Worm (Caenorhabditis elegans) whole organism, L1 larva: ENCODE data around the gene tag-65.

Source experiments
- C04F5.9 ChIP-seq: sonication (generic microtip); optimal IDR thresholded peaks from 2 replicates; lab custom pipeline; 2016; ENCODE audit warnings: missing genetic modification characterization, missing compliant biosample characterization
- C16A3.4 ChIP-seq: fragments of 150-350 bp; optimal IDR thresholded peaks from 2 replicates; lab custom pipeline; 2014; ENCODE audit warnings: missing biosample characterization, missing genetic modification characterization
- aha-1 ChIP-seq: fragments of 150-350 bp; optimal IDR thresholded peaks from 2 replicates; lab custom pipeline; 2014; ENCODE audit warnings: missing biosample characterization, missing genetic modification characterization
- alr-1 ChIP-seq: fragments of 200-800 bp; sonication (Bioruptor generic); optimal IDR thresholded peaks from 2 replicates; lab custom pipeline; 2018; ENCODE audit warnings: borderline replicate concordance, mild to moderate bottlenecking, missing genetic modification characterization, missing compliant biosample characterization
- aly-2 ChIP-seq: fragments of 150-350 bp; optimal IDR thresholded peaks from 2 replicates; lab custom pipeline; 2014; ENCODE audit warnings: missing biosample characterization, missing genetic modification characterization
- blmp-1 ChIP-seq: fragments of 150-350 bp; optimal IDR thresholded peaks from 2 replicates; lab custom pipeline; 2014; ENCODE audit warnings: missing biosample characterization, missing genetic modification characterization
- ceh-8 ChIP-seq: fragments of 200-800 bp; sonication (Bioruptor generic); optimal IDR thresholded peaks from 2 replicates; lab custom pipeline; 2018; ENCODE audit warnings: mild to moderate bottlenecking, missing genetic modification characterization, moderate library complexity, missing compliant biosample characterization
- ceh-82 ChIP-seq, 3 experiments: fragments of 150-350 bp in 1 of 3; sonication (generic microtip) in 2 of 3; optimal IDR thresholded peaks; 2 replicates each; lab custom pipeline; 2014 to 2017; ENCODE audit warnings: missing biosample characterization in 3 of 3, missing genetic modification characterization in 3 of 3
- ceh-88 ChIP-seq: fragments of 200-800 bp; sonication (Bioruptor generic); IDR thresholded peaks from 2 replicates; pipeline ENCODE4 v1.3.6; 2022; ENCODE audit warnings: missing genetic modification characterization, missing compliant biosample characterization
- ceh-90 ChIP-seq: sonication (generic microtip); optimal IDR thresholded peaks from 2 replicates; lab custom pipeline; 2016; ENCODE audit warnings: missing genetic modification characterization, missing compliant biosample characterization
- ces-1 ChIP-seq: fragments of 150-350 bp; optimal IDR thresholded peaks from 2 replicates; lab custom pipeline; 2014; ENCODE audit warnings: missing biosample characterization, missing genetic modification reagents, missing genetic modification characterization
- dpl-1 ChIP-seq, 3 experiments: fragments of 150-350 bp in 2 of 3; sonication (generic microtip) in 1 of 3; optimal IDR thresholded peaks; 2 replicates each; lab custom pipeline; 2014 to 2017; ENCODE audit warnings: missing biosample characterization in 3 of 3, missing genetic modification characterization in 3 of 3, missing genetic modification reagents in 3 of 3
- efl-1 ChIP-seq, 4 experiments: fragments of 150-350 bp; optimal IDR thresholded peaks in 3 of 4; peaks in 1 of 4; 1 replicate in 1 of 4; 2 replicates in 3 of 4; lab custom pipeline; 2014; ENCODE audit warnings: missing biosample characterization in 2 of 4, missing genetic modification characterization in 2 of 4, missing genetic modification reagents in 2 of 4
- egl-13 ChIP-seq: sonication (generic microtip); optimal IDR thresholded peaks from 2 replicates; lab custom pipeline; 2016; ENCODE audit warnings: missing genotype, missing genetic modification reagents, missing genetic modification characterization, missing compliant biosample characterization
- elt-2 ChIP-seq: sonication (generic microtip); optimal IDR thresholded peaks from 2 replicates; lab custom pipeline; 2016; ENCODE audit warnings: missing genetic modification characterization, mild to moderate bottlenecking, inconsistent platforms, missing compliant biosample characterization, missing genetic modification reagents
- elt-3 ChIP-seq, 6 experiments: fragments of 150-350 bp in 1 of 6; sonication (generic microtip); optimal IDR thresholded peaks; 2 replicates each; lab custom pipeline; 2017 to 2018; ENCODE audit warnings: missing biosample characterization in 6 of 6, missing genetic modification characterization in 6 of 6, inconsistent platforms in 1 of 6
- ets-5 ChIP-seq: fragments of 200-800 bp; sonication (Bioruptor generic); IDR thresholded peaks from 2 replicates; pipeline ENCODE4 v1.3.6; 2022; ENCODE audit warnings: missing genetic modification characterization, missing compliant biosample characterization
- fkh-10 ChIP-seq: sonication (generic microtip); optimal IDR thresholded peaks from 2 replicates; lab custom pipeline; 2017; ENCODE audit warnings: missing biosample characterization, missing genetic modification reagents, missing genetic modification characterization
- fos-1 ChIP-seq: fragments of 150-350 bp; optimal IDR thresholded peaks from 2 replicates; lab custom pipeline; 2014; ENCODE audit warnings: missing biosample characterization, missing genetic modification characterization
- grh-1 ChIP-seq: fragments of 200-800 bp; sonication (Bioruptor generic); IDR thresholded peaks from 2 replicates; pipeline ENCODE4 v1.3.6; 2022; ENCODE audit warnings: missing genetic modification reagents, missing genetic modification characterization, missing compliant biosample characterization
- hlh-17 ChIP-seq: fragments of 200-800 bp; sonication (Bioruptor generic); optimal IDR thresholded peaks from 2 replicates; lab custom pipeline; 2018; ENCODE audit warnings: missing genetic modification characterization, mild to moderate bottlenecking, missing compliant biosample characterization, moderate library complexity, borderline replicate concordance
- hlh-4 ChIP-seq: sonication (generic microtip); optimal IDR thresholded peaks from 2 replicates; lab custom pipeline; 2016; ENCODE audit warnings: mild to moderate bottlenecking, missing genetic modification characterization, missing compliant biosample characterization
- hpl-2 ChIP-seq: fragments of 150-350 bp; optimal IDR thresholded peaks from 2 replicates; lab custom pipeline; 2014; ENCODE audit warnings: missing biosample characterization, missing genetic modification reagents, missing genetic modification characterization
- irx-1 ChIP-seq: sonication (generic microtip); optimal IDR thresholded peaks from 2 replicates; lab custom pipeline; 2016; ENCODE audit warnings: missing genetic modification characterization, missing compliant biosample characterization
- lin-13 ChIP-seq: fragments of 150-350 bp; optimal IDR thresholded peaks from 2 replicates; lab custom pipeline; 2014; ENCODE audit warnings: missing biosample characterization, missing genetic modification reagents, missing genetic modification characterization
- lin-14 ChIP-seq: fragments of 200-800 bp; sonication (Bioruptor generic); optimal IDR thresholded peaks from 2 replicates; lab custom pipeline; 2018; ENCODE audit warnings: mild to moderate bottlenecking, missing genetic modification characterization, moderate library complexity, missing compliant biosample characterization
- lin-35 ChIP-seq, 2 experiments: fragments of 150-350 bp; optimal IDR thresholded peaks; 2 replicates each; lab custom pipeline; 2014; ENCODE audit warnings: missing biosample characterization in 2 of 2, missing genetic modification characterization in 2 of 2, missing genetic modification reagents in 2 of 2
- lin-39 ChIP-seq: fragments of 150-350 bp; optimal IDR thresholded peaks from 2 replicates; lab custom pipeline; 2014; ENCODE audit warnings: missing biosample characterization, missing genetic modification reagents, missing genetic modification characterization
- lir-3 ChIP-seq: sonication (generic microtip); optimal IDR thresholded peaks from 2 replicates; lab custom pipeline; 2016; ENCODE audit warnings: mild to moderate bottlenecking, missing genetic modification characterization, moderate library complexity, missing compliant biosample characterization; ENCODE audit not compliant: poor library complexity
- mab-9 ChIP-seq: fragments of 200-800 bp; sonication (Bioruptor generic); IDR thresholded peaks from 2 replicates; pipeline ENCODE4 v1.3.6; 2022; ENCODE audit warnings: missing genetic modification reagents, missing genetic modification characterization, missing compliant biosample characterization
- mdl-1 ChIP-seq, 2 experiments: fragments of 150-350 bp; optimal IDR thresholded peaks; 2 replicates each; lab custom pipeline; 2014 to 2017; ENCODE audit warnings: missing biosample characterization in 2 of 2, missing genetic modification characterization in 2 of 2, inconsistent platforms in 1 of 2
- nhr-12 ChIP-seq: sonication (generic microtip); optimal IDR thresholded peaks from 2 replicates; lab custom pipeline; 2017; ENCODE audit warnings: missing biosample characterization, missing genetic modification characterization
- nhr-19 ChIP-seq: fragments of 200-800 bp; sonication (Bioruptor generic); conservative IDR thresholded peaks from 2 replicates; pipeline ENCODE4 v1.3.6; 2022; ENCODE audit warnings: missing genetic modification characterization, missing compliant biosample characterization
- nhr-20 ChIP-seq: sonication (generic microtip); optimal IDR thresholded peaks from 2 replicates; lab custom pipeline; 2016; ENCODE audit warnings: mild to moderate bottlenecking, missing genetic modification characterization, missing compliant biosample characterization
- nhr-237 ChIP-seq: fragments of 150-350 bp; optimal IDR thresholded peaks from 2 replicates; lab custom pipeline; 2014; ENCODE audit warnings: missing biosample characterization, missing genetic modification characterization
- pag-3 ChIP-seq: sonication (generic microtip); optimal IDR thresholded peaks from 2 replicates; lab custom pipeline; 2017; ENCODE audit warnings: missing genetic modification characterization, mild to moderate bottlenecking, missing compliant biosample characterization, antibody characterized with exemption, borderline replicate concordance; ENCODE audit not compliant: insufficient read depth
- rnt-1 ChIP-seq: sonication (generic microtip); optimal IDR thresholded peaks from 2 replicates; lab custom pipeline; 2016; ENCODE audit warnings: mild to moderate bottlenecking, missing genetic modification characterization, moderate library complexity, missing compliant biosample characterization
- skn-1 ChIP-seq: fragments of 150-350 bp; optimal IDR thresholded peaks from 2 replicates; lab custom pipeline; 2014; ENCODE audit warnings: missing biosample characterization, missing genetic modification characterization
- sox-4 ChIP-seq: sonication (generic microtip); optimal IDR thresholded peaks from 2 replicates; lab custom pipeline; 2016; ENCODE audit warnings: missing genetic modification characterization, missing compliant biosample characterization
- sup-37 ChIP-seq: fragments of 200-800 bp; sonication (Bioruptor generic); optimal IDR thresholded peaks from 2 replicates; lab custom pipeline; 2018; ENCODE audit warnings: mild to moderate bottlenecking, missing genetic modification characterization, missing compliant biosample characterization
- tbx-2 ChIP-seq: sonication (generic microtip); optimal IDR thresholded peaks from 2 replicates; lab custom pipeline; 2016; ENCODE audit warnings: missing genetic modification characterization, missing compliant biosample characterization
- unc-30 ChIP-seq: sonication (generic microtip); optimal IDR thresholded peaks from 2 replicates; lab custom pipeline; 2017; ENCODE audit warnings: missing biosample characterization, missing genetic modification characterization
- unc-62 ChIP-seq: fragments of 150-350 bp; optimal IDR thresholded peaks from 2 replicates; lab custom pipeline; 2014; ENCODE audit warnings: missing biosample characterization, missing genetic modification reagents, missing genetic modification characterization
- unc-86 ChIP-seq: sonication (generic microtip); optimal IDR thresholded peaks from 2 replicates; lab custom pipeline; 2016; ENCODE audit warnings: missing genetic modification characterization, missing compliant biosample characterization
- xbp-1 ChIP-seq: sonication (generic microtip); optimal IDR thresholded peaks from 2 replicates; lab custom pipeline; 2016; ENCODE audit warnings: missing genetic modification characterization, missing compliant biosample characterization
- zag-1 ChIP-seq: fragments of 150-350 bp; optimal IDR thresholded peaks from 2 replicates; lab custom pipeline; 2014; ENCODE audit warnings: missing biosample characterization, missing genetic modification characterization
- zip-4 ChIP-seq: fragments of 200-800 bp; sonication (Bioruptor generic); optimal IDR thresholded peaks from 2 replicates; lab custom pipeline; 2018; ENCODE audit warnings: mild to moderate bottlenecking, missing genetic modification characterization, moderate library complexity, missing compliant biosample characterization
- ztf-11 ChIP-seq, 2 experiments: sonication (generic microtip); optimal IDR thresholded peaks; 2 replicates each; lab custom pipeline; 2016 to 2017; ENCODE audit warnings: missing genetic modification characterization in 2 of 2, missing biosample characterization in 1 of 2, missing compliant biosample characterization in 1 of 2

The tag-65 gene

DNA sequence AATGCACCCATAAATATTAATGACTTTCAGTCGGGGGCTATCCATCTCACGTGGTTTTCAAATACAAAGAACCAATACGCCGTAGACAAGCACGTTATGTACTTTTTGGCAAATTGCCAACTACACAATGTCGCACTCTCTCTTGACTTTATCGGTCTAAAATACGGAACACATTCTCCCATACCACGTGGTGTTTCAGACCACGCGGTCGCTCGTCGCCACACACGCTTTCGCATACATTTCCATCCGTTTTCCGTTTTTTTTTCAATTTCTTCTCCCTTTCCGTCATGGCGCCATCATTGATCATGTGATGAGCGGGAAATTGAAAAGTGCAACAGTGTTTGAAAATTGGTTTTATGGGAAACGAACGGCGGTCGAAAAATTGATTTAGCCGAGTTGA lies 19.8 kb downstream of the tag-65 start (continued):
- no peak for TF ChIP-seq hlh-17 (GFP tag; lab: Kevin White, UChicago)
- peak; percentile 38 for TF ChIP-seq unc-86 (tag; lab: Kevin White, UChicago)
- no peak for TF ChIP-seq lin-39 (tag; lab: Kevin White, UChicago)
- TF ChIP-seq grh-1 (GFP tag; lab: Robert Waterston, UW) = peak; percentile 83
- no peak for TF ChIP-seq aly-2 (tag; lab: Kevin White, UChicago)
- peak; percentile 6 for TF ChIP-seq zip-4 (GFP tag; lab: Kevin White, UChicago)
- peak; percentile 49 to 90 for TF ChIP-seq lin-35 (GFP tag; optimal IDR thresholded peaks at IDR 0.05; lab: Kevin White, UChicago)
- peak; percentile 98 for TF ChIP-seq nhr-20 (tag; lab: Kevin White, UChicago)
- peak in 1 of 2 experiments; percentile 99 for TF ChIP-seq mdl-1 (tag; optimal IDR thresholded peaks at IDR 0.05; lab: Kevin White, UChicago)
- TF ChIP-seq dpl-1 (GFP tag; optimal IDR thresholded peaks at IDR 0.05; lab: Kevin White, UChicago) = peak; percentile 59 to 83 (median 74)
- TF ChIP-seq nhr-19 (GFP tag; lab: Robert Waterston, UW) = peak; percentile 91
- peak; percentile 63 for TF ChIP-seq hpl-2 (GFP tag; lab: Kevin White, UChicago)
- no peak for TF ChIP-seq ces-1 (GFP tag; lab: Kevin White, UChicago)
- no peak for TF ChIP-seq ceh-8 (GFP tag; lab: Kevin White, UChicago)
- TF ChIP-seq alr-1 = no peak
- no peak for TF ChIP-seq nhr-237 (tag; lab: Kevin White, UChicago)
- peak; percentile 93 for TF ChIP-seq elt-2 (tag; lab: Kevin White, UChicago)
- peak; percentile 88 for TF ChIP-seq irx-1 (tag; lab: Kevin White, UChicago)
- peak; percentile 70 for TF ChIP-seq skn-1 (tag; lab: Kevin White, UChicago)
- peak; percentile 74 for TF ChIP-seq lin-13 (GFP tag; lab: Kevin White, UChicago)
- peak; percentile 99 for TF ChIP-seq lin-14 (GFP tag; lab: Kevin White, UChicago)
- TF ChIP-seq ceh-82 (tag; optimal IDR thresholded peaks at IDR 0.05; lab: Kevin White, UChicago) = peak in 1 of 3 experiments; percentile 8
- peak; percentile 97 for TF ChIP-seq blmp-1
- peak; percentile 52 for TF ChIP-seq egl-13 (tag; lab: Kevin White, UChicago)
- no peak for TF ChIP-seq unc-30 (tag; lab: Kevin White, UChicago)
- peak; percentile 17 for TF ChIP-seq fos-1
- TF ChIP-seq zag-1 = no peak
- TF ChIP-seq nhr-12 (tag; lab: Kevin White, UChicago) = no peak
- TF ChIP-seq mab-9 (GFP tag; lab: Robert Waterston, UW) = peak; percentile 62
- peak; percentile 38 for TF ChIP-seq aha-1 (tag; lab: Kevin White, UChicago)
- no peak for TF ChIP-seq fkh-10
- TF ChIP-seq ceh-90 (tag; lab: Kevin White, UChicago) = no peak
- TF ChIP-seq tbx-2 (tag; lab: Kevin White, UChicago) = peak; percentile 91
- TF ChIP-seq elt-3 (tag; optimal IDR thresholded peaks at IDR 0.05; lab: Kevin White, UChicago) = peak in 2 of 6 experiments; percentile 92
- peak; percentile 57 for TF ChIP-seq xbp-1 (tag; lab: Kevin White, UChicago)
- TF ChIP-seq ztf-11 (tag; optimal IDR thresholded peaks at IDR 0.05; lab: Kevin White, UChicago) = peak in 1 of 2 experiments; percentile 68
- TF ChIP-seq, all 84 proteins: peak for 49

DNA sequence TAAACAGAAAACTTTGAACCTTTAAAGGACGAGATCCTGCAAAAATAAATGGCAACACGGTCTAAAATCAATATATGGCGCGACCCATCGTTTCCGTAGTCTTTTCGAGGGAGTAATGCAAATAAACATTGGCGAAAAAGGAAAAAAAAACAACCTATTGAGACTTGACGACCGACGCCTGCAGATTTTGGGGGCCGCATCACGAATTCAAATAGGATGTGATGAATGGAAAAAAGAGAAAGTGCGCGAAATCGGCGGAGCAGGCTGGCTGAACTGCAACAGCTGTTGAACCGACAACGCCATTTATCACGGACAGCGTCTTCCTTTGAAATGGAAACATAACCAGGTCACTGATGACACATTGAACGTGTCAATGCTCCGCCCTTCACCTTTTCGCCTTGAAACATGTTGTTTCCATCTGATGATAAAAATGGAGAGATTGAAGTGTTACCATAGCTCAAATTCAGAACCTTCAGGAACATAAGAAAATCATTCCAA lies 20.5 kb downstream of the tag-65 start:
- TF ChIP-seq ztf-11 (tag; optimal IDR thresholded peaks at IDR 0.05; lab: Kevin White, UChicago) = no peak
- no peak for TF ChIP-seq hlh-17 (GFP tag; lab: Kevin White, UChicago)
- no peak for TF ChIP-seq sox-4 (tag; lab: Kevin White, UChicago)
- no peak for TF ChIP-seq egl-13 (tag; lab: Kevin White, UChicago)
- peak; percentile 39 for TF ChIP-seq lin-14 (GFP tag; lab: Kevin White, UChicago)
- no peak for TF ChIP-seq C16A3.4 (tag; lab: Kevin White, UChicago)
- TF ChIP-seq blmp-1 = peak; percentile 75
- TF ChIP-seq aly-2 (tag; lab: Kevin White, UChicago) = no peak
- no peak for TF ChIP-seq irx-1 (tag; lab: Kevin White, UChicago)
- no peak for TF ChIP-seq ceh-90 (tag; lab: Kevin White, UChicago)
- TF ChIP-seq sup-37 (GFP tag; lab: Kevin White, UChicago) = no peak
- peak; percentile 76 for TF ChIP-seq rnt-1 (tag; lab: Kevin White, UChicago)
- no peak for TF ChIP-seq hlh-4 (tag; lab: Kevin White, UChicago)
- TF ChIP-seq skn-1 (tag; lab: Kevin White, UChicago) = no peak
- no peak for TF ChIP-seq hpl-2 (GFP tag; lab: Kevin White, UChicago)
- TF ChIP-seq pag-3 (tag; lab: Kevin White, UChicago) = no peak
- no peak for TF ChIP-seq unc-30 (tag; lab: Kevin White, UChicago)
- no peak for TF ChIP-seq lir-3 (tag; lab: Kevin White, UChicago)
- no peak for TF ChIP-seq ceh-88 (GFP tag; lab: Robert Waterston, UW)
- no peak for TF ChIP-seq C04F5.9 (tag; lab: Kevin White, UChicago)
- no peak for TF ChIP-seq efl-1 (optimal IDR thresholded peaks at IDR 0.05; lab: Kevin White, UChicago)
- TF ChIP-seq efl-1 (GFP tag; optimal IDR thresholded peaks at IDR 0.05 in 1 of 2; lab: Kevin White, UChicago) = peak in 1 of 2 experiments; percentile 93
- no peak for TF ChIP-seq ets-5 (GFP tag; lab: Robert Waterston, UW)
- no peak for TF ChIP-seq unc-62 (GFP tag; lab: Kevin White, UChicago)
- TF ChIP-seq lin-35 (GFP tag; optimal IDR thresholded peaks at IDR 0.05; lab: Kevin White, UChicago) = no peak
